Worm (Caenorhabditis elegans) whole organism, L1 larva: ENCODE data around the gene Y41C4A.18.

Experiments
- aly-2 ChIP-seq: fragments of 150-350 bp; optimal IDR thresholded peaks from 2 replicates; lab custom pipeline; 2014; ENCODE audit warnings: missing biosample characterization, missing genetic modification characterization
- dpl-1 ChIP-seq, 3 experiments: fragments of 150-350 bp in 2 of 3; sonication (generic microtip) in 1 of 3; optimal IDR thresholded peaks; 2 replicates each; lab custom pipeline; 2014 to 2017; ENCODE audit warnings: missing biosample characterization in 3 of 3, missing genetic modification characterization in 3 of 3, missing genetic modification reagents in 3 of 3
- fos-1 ChIP-seq: fragments of 150-350 bp; optimal IDR thresholded peaks from 2 replicates; lab custom pipeline; 2014; ENCODE audit warnings: missing biosample characterization, missing genetic modification characterization
- lin-35 ChIP-seq, 2 experiments: fragments of 150-350 bp; optimal IDR thresholded peaks; 2 replicates each; lab custom pipeline; 2014; ENCODE audit warnings: missing biosample characterization in 2 of 2, missing genetic modification characterization in 2 of 2, missing genetic modification reagents in 2 of 2
- lir-3 ChIP-seq: sonication (generic microtip); optimal IDR thresholded peaks from 2 replicates; lab custom pipeline; 2016; ENCODE audit warnings: mild to moderate bottlenecking, missing genetic modification characterization, moderate library complexity, missing compliant biosample characterization; ENCODE audit not compliant: poor library complexity
- mep-1 ChIP-seq: fragments of 150-350 bp; optimal IDR thresholded peaks from 2 replicates; lab custom pipeline; 2014; ENCODE audit warnings: missing biosample characterization, missing genetic modification characterization
- nhr-28 ChIP-seq: fragments of 150-350 bp; optimal IDR thresholded peaks from 2 replicates; lab custom pipeline; 2014; ENCODE audit warnings: missing biosample characterization, missing genetic modification characterization
- pqm-1 ChIP-seq: sonication (generic microtip); optimal IDR thresholded peaks from 3 replicates; lab custom pipeline; 2017; ENCODE audit warnings: missing biosample characterization, missing genetic modification characterization
- skn-1 ChIP-seq: fragments of 150-350 bp; optimal IDR thresholded peaks from 2 replicates; lab custom pipeline; 2014; ENCODE audit warnings: missing biosample characterization, missing genetic modification characterization
- snpc-4 ChIP-seq: fragments of 150-350 bp; optimal IDR thresholded peaks from 2 replicates; lab custom pipeline; 2014; ENCODE audit warnings: missing biosample characterization, missing genetic modification characterization
- zag-1 ChIP-seq: fragments of 150-350 bp; optimal IDR thresholded peaks from 2 replicates; lab custom pipeline; 2014; ENCODE audit warnings: missing biosample characterization, missing genetic modification characterization
- ztf-11 ChIP-seq, 2 experiments: sonication (generic microtip); optimal IDR thresholded peaks; 2 replicates each; lab custom pipeline; 2016 to 2017; ENCODE audit warnings: missing genetic modification characterization in 2 of 2, missing biosample characterization in 1 of 2, missing compliant biosample characterization in 1 of 2

DNA sequence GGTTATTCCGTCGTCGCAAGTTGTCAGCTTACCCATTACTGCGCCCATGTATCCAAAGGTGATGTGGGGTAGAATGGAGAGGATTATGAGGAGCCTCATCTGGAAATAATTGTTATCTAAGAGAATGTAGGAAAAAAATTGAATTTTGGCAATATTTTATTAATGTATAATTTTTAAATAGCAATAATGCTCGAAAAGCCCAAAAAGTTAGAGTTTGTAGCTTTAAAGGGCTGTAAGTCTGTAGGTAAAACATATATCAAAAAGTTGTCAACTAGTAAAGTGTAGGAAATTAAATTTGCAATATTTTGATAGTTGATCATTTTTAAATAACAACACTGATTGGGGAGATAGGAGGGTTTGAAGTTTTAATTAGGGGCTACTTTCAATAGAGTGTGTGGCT, 21.7 kb upstream of the Y41C4A.18 start, which contains the start of gene Y41C4A.8:
- no peak for TF ChIP-seq skn-1 (tag; lab: Kevin White, UChicago)
- no peak for TF ChIP-seq zag-1 (tag; lab: Kevin White, UChicago)
- TF ChIP-seq ztf-11 (tag; optimal IDR thresholded peaks at IDR 0.05; lab: Kevin White, UChicago) = no peak
- no peak for TF ChIP-seq snpc-4 (tag; lab: Kevin White, UChicago)
- no peak for TF ChIP-seq pqm-1
- no peak for TF ChIP-seq aly-2 (tag; lab: Kevin White, UChicago)
- no peak for TF ChIP-seq dpl-1 (GFP tag; optimal IDR thresholded peaks at IDR 0.05; lab: Kevin White, UChicago)
- TF ChIP-seq lir-3 (tag; lab: Kevin White, UChicago) = no peak
- no peak for TF ChIP-seq nhr-28 (tag; lab: Kevin White, UChicago)
- no peak for TF ChIP-seq fos-1 (tag; lab: Kevin White, UChicago)
- no peak for TF ChIP-seq mep-1 (tag; lab: Kevin White, UChicago)
- no peak for TF ChIP-seq lin-35 (GFP tag; optimal IDR thresholded peaks at IDR 0.05; lab: Kevin White, UChicago)
